Worm (Caenorhabditis elegans) whole organism, L2 larva: ENCODE data around the gene R04B3.2.
A peak's percentile ranks its signal among the peaks of the same experiment; 100 is the strongest.

ENCODE experiments used
- C34F6.9 ChIP-seq: fragments of 150-350 bp; optimal IDR thresholded peaks from 2 replicates; lab custom pipeline; 2014; ENCODE audit warnings: missing biosample characterization, missing genetic modification characterization
- F13H6.1 ChIP-seq: sonication (generic microtip); optimal IDR thresholded peaks from 2 replicates; lab custom pipeline; 2016; ENCODE audit warnings: missing genetic modification characterization, missing compliant biosample characterization
- Y55F3AM.14 ChIP-seq: fragments of 200-800 bp; sonication (Bioruptor generic); optimal IDR thresholded peaks from 2 replicates; lab custom pipeline; 2018; ENCODE audit warnings: mild to moderate bottlenecking, missing genetic modification characterization, missing compliant biosample characterization
- ama-1 ChIP-seq: fragments of 150-350 bp; optimal IDR thresholded peaks from 2 replicates; lab custom pipeline; 2018; ENCODE audit warnings: inconsistent platforms
- blmp-1 ChIP-seq: sonication (generic microtip); optimal IDR thresholded peaks from 2 replicates; lab custom pipeline; 2017; ENCODE audit warnings: missing genetic modification characterization, mild to moderate bottlenecking, missing compliant biosample characterization, antibody characterized with exemption, moderate library complexity; ENCODE audit not compliant: insufficient read depth
- ceh-82 ChIP-seq: fragments of 150-350 bp; optimal IDR thresholded peaks from 2 replicates; lab custom pipeline; 2014; ENCODE audit warnings: missing biosample characterization, missing genetic modification characterization
- crh-2 ChIP-seq: sonication (generic microtip); optimal IDR thresholded peaks from 2 replicates; lab custom pipeline; 2017; ENCODE audit warnings: missing biosample characterization, missing genetic modification characterization
- dmd-4 ChIP-seq: sonication (generic microtip); optimal IDR thresholded peaks from 2 replicates; lab custom pipeline; 2017; ENCODE audit warnings: missing biosample characterization, missing genetic modification characterization
- egl-27 ChIP-seq: sonication (generic microtip); optimal IDR thresholded peaks from 3 replicates; lab custom pipeline; 2017; ENCODE audit warnings: missing biosample characterization, missing genetic modification reagents, missing genetic modification characterization
- elt-3 ChIP-seq: sonication (generic microtip); optimal IDR thresholded peaks from 2 replicates; lab custom pipeline; 2017; ENCODE audit warnings: missing biosample characterization, missing genetic modification characterization
- fos-1 ChIP-seq: fragments of 150-350 bp; optimal IDR thresholded peaks from 2 replicates; lab custom pipeline; 2014; ENCODE audit warnings: missing biosample characterization, missing genetic modification characterization
- gmeb-1 ChIP-seq: fragments of 150-350 bp; optimal IDR thresholded peaks from 2 replicates; lab custom pipeline; 2014; ENCODE audit warnings: missing biosample characterization, missing genetic modification characterization
- lin-13 ChIP-seq: fragments of 150-350 bp; optimal IDR thresholded peaks from 2 replicates; lab custom pipeline; 2014; ENCODE audit warnings: missing biosample characterization, missing genetic modification reagents, missing genetic modification characterization
- lsy-2 ChIP-seq, 2 experiments: fragments of 150-350 bp in 1 of 2; sonication (generic microtip) in 1 of 2; optimal IDR thresholded peaks; 2 replicates each; lab custom pipeline; 2014 to 2017; ENCODE audit warnings: missing biosample characterization in 2 of 2, missing genetic modification characterization in 2 of 2
- mab-5 ChIP-seq: fragments of 150-350 bp; optimal IDR thresholded peaks from 2 replicates; lab custom pipeline; 2014; ENCODE audit warnings: missing biosample characterization, missing genetic modification characterization
- mbf-1 ChIP-seq: sonication (generic microtip); optimal IDR thresholded peaks from 2 replicates; lab custom pipeline; 2017; ENCODE audit warnings: missing biosample characterization, missing genetic modification characterization
- mdl-1 ChIP-seq, 2 experiments: fragments of 150-350 bp in 1 of 2; sonication (generic microtip) in 1 of 2; optimal IDR thresholded peaks; 2 replicates each; lab custom pipeline; 2017; ENCODE audit warnings: missing biosample characterization in 2 of 2, missing genetic modification characterization in 2 of 2
- nhr-10 ChIP-seq: sonication (generic microtip); optimal IDR thresholded peaks from 2 replicates; lab custom pipeline; 2017; ENCODE audit warnings: missing biosample characterization, missing genetic modification characterization
- nhr-11 ChIP-seq: fragments of 150-350 bp; optimal IDR thresholded peaks from 2 replicates; lab custom pipeline; 2014; ENCODE audit warnings: missing biosample characterization, missing genetic modification characterization
- nhr-129 ChIP-seq: fragments of 150-350 bp; optimal IDR thresholded peaks from 2 replicates; lab custom pipeline; 2014; ENCODE audit warnings: missing biosample characterization, missing genetic modification characterization
- nhr-21 ChIP-seq: fragments of 150-350 bp; optimal IDR thresholded peaks from 2 replicates; lab custom pipeline; 2014; ENCODE audit warnings: missing biosample characterization, missing genetic modification characterization
- nhr-23 ChIP-seq: fragments of 150-350 bp; optimal IDR thresholded peaks from 2 replicates; lab custom pipeline; 2014; ENCODE audit warnings: missing biosample characterization, missing genetic modification reagents, missing genetic modification characterization
- nhr-237 ChIP-seq: fragments of 150-350 bp; optimal IDR thresholded peaks from 2 replicates; lab custom pipeline; 2014; ENCODE audit warnings: missing biosample characterization, missing genetic modification characterization
- nhr-25 ChIP-seq: fragments of 150-350 bp; sonication (generic microtip); optimal IDR thresholded peaks from 3 replicates; lab custom pipeline; 2014; ENCODE audit warnings: missing biosample characterization, missing genetic modification characterization
- nhr-6 ChIP-seq: fragments of 150-350 bp; optimal IDR thresholded peaks from 2 replicates; lab custom pipeline; 2014; ENCODE audit warnings: missing biosample characterization, missing genetic modification characterization
- sem-4 ChIP-seq: fragments of 150-350 bp; optimal IDR thresholded peaks from 2 replicates; lab custom pipeline; 2014; ENCODE audit warnings: missing biosample characterization, missing genetic modification reagents, missing genetic modification characterization
- skn-1 ChIP-seq: sonication (generic microtip); optimal IDR thresholded peaks from 2 replicates; lab custom pipeline; 2017; ENCODE audit warnings: missing biosample characterization, missing genetic modification characterization
- sma-3 ChIP-seq: sonication (generic microtip); optimal IDR thresholded peaks from 2 replicates; lab custom pipeline; 2016; ENCODE audit warnings: missing genetic modification reagents, missing genetic modification characterization, missing compliant biosample characterization
- sma-9 ChIP-seq, 2 experiments: fragments of 150-350 bp in 1 of 2; sonication (generic microtip) in 1 of 2; optimal IDR thresholded peaks; 2 replicates each; lab custom pipeline; 2014 to 2016; ENCODE audit warnings: missing genetic modification characterization in 2 of 2, mild to moderate bottlenecking in 1 of 2, missing biosample characterization in 1 of 2, missing compliant biosample characterization in 1 of 2, missing genetic modification reagents in 1 of 2, moderate library complexity in 1 of 2
- unc-39 ChIP-seq: fragments of 150-350 bp; optimal IDR thresholded peaks from 2 replicates; lab custom pipeline; 2014; ENCODE audit warnings: missing biosample characterization, missing genetic modification characterization
- unc-62 ChIP-seq: fragments of 150-350 bp; optimal IDR thresholded peaks from 2 replicates; lab custom pipeline; 2014; ENCODE audit warnings: missing biosample characterization, missing genetic modification reagents, missing genetic modification characterization
- ztf-1 ChIP-seq: fragments of 200-800 bp; sonication (Bioruptor generic); conservative IDR thresholded peaks from 2 replicates; pipeline ENCODE4 v1.3.6; 2022; ENCODE audit warnings: missing genetic modification characterization, missing compliant biosample characterization
- ztf-11 ChIP-seq: sonication (generic microtip); optimal IDR thresholded peaks from 2 replicates; lab custom pipeline; 2017; ENCODE audit warnings: missing biosample characterization, missing genetic modification characterization

Gene R04B3.2

DNA sequence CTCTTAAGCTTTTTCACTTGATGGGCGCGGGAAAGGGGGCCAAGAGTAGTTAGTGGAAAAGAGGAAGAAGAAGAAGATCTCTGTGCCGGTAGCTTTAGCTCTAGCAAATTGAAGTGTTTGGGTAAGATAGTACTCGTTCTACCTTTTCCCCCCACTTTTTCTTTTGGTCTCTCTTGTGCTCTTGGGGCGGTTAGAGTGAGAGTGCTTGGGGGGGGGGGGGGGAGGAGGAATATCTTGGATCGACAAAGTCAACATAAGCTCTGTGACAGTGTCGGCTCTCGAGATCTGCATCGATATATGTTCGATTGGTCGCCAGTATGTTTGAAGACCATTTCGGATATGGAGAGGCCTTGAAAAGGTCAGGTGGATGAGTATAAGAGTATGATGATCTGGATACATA lies 13.7 kb downstream of the R04B3.2 start, which contains the start of gene fox-1:
Gene fox-1 (minus strand): TSS at position 101 of the 400 bp plus-strand sequence.
- TF ChIP-seq ztf-11 (no peak), unc-39 (no peak), nhr-10 (no peak), lin-13 (GFP tag; lab: Kevin White, UChicago) (no peak), nhr-11 (tag; lab: Kevin White, UChicago) (no peak), fos-1 (tag; lab: Kevin White, UChicago) (no peak), lsy-2 (tag; optimal IDR thresholded peaks at IDR 0.05; lab: Kevin White, UChicago) (no peak)

DNA sequence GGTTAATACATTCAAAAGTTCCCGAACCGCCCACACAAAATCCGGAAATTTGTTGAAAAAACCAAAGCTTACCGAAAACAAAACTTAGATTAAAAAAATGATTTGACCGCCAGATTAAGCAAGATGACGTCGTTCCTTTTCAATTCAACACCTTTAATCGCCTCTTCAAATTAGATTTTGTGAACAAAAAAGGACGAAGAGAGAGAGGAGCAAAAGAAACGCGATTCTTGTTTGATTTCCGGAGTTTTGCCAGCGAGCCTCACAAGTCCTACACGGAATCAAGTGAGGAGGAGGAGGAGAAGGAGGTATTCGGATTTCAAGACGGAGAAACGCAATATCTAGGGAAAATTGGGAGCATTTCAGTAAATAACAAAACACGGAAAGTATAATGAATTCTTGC lies 16.1 kb downstream of the R04B3.2 start:
- TF ChIP-seq sem-4 (tag; lab: Kevin White, UChicago), result no peak

ce11 chrX:2456141-2456540 lies 17.4 kb downstream of the R04B3.2 start:
- TF ChIP-seq gmeb-1 (tag; lab: Kevin White, UChicago) (no peak), nhr-11 (tag; lab: Kevin White, UChicago) (no peak)

ce11 chrX:2454914-2455313 lies 18.6 kb downstream of the R04B3.2 start:
- TF ChIP-seq nhr-237 (tag; lab: Kevin White, UChicago) (no peak), mab-5 (tag; lab: Kevin White, UChicago) (no peak), nhr-11 (tag; lab: Kevin White, UChicago) (no peak), elt-3 (no peak), nhr-23 (tag; lab: Kevin White, UChicago) (no peak), unc-62 (no peak), ceh-82 (tag; lab: Kevin White, UChicago) (no peak), nhr-129 (tag; lab: Kevin White, UChicago) (no peak), egl-27 (tag; lab: Kevin White, UChicago) (no peak), C34F6.9 (tag; lab: Kevin White, UChicago) (no peak), nhr-6 (no peak), dmd-4 (tag; lab: Kevin White, UChicago) (no peak), sma-9 (GFP tag; optimal IDR thresholded peaks at IDR 0.05; lab: Kevin White, UChicago) (no peak), sma-9 (tag; optimal IDR thresholded peaks at IDR 0.05; lab: Kevin White, UChicago) (no peak), nhr-25 (tag; lab: Kevin White, UChicago) (no peak)

ce11 chrX:2452716-2453115 lies 20.8 kb downstream of the R04B3.2 start:
- TF ChIP-seq blmp-1 (tag; lab: Kevin White, UChicago), result no peak
- no peak for TF ChIP-seq ama-1
- TF ChIP-seq F13H6.1 (tag; lab: Kevin White, UChicago), result no peak
- no peak for TF ChIP-seq nhr-237 (tag; lab: Kevin White, UChicago)
- TF ChIP-seq crh-2, result no peak
- TF ChIP-seq Y55F3AM.14 (GFP tag; lab: Kevin White, UChicago), result no peak
- no peak for TF ChIP-seq sma-3
- no peak for TF ChIP-seq skn-1 (tag; lab: Kevin White, UChicago)
- TF ChIP-seq fos-1 (tag; lab: Kevin White, UChicago), result no peak
- no peak for TF ChIP-seq C34F6.9 (tag; lab: Kevin White, UChicago)
- no peak for TF ChIP-seq mbf-1 (tag; lab: Kevin White, UChicago)
- TF ChIP-seq nhr-21, result no peak
- no peak for TF ChIP-seq unc-62
- no peak for TF ChIP-seq mdl-1 (tag; optimal IDR thresholded peaks at IDR 0.05; lab: Kevin White, UChicago)
- TF ChIP-seq ztf-1 (GFP tag; lab: Robert Waterston, UW), result no peak

- TF ChIP-seq sma-9 (GFP tag; optimal IDR thresholded peaks at IDR 0.05; lab: Kevin White, UChicago), result peak; percentile 9
- TF ChIP-seq sma-9 (tag; optimal IDR thresholded peaks at IDR 0.05; lab: Kevin White, UChicago), result no peak
- no peak for TF ChIP-seq lsy-2 (tag; optimal IDR thresholded peaks at IDR 0.05; lab: Kevin White, UChicago)
- no peak for TF ChIP-seq ama-1
- TF ChIP-seq C34F6.9 (tag; lab: Kevin White, UChicago), result peak; percentile 8
- peak; percentile 40 for TF ChIP-seq mab-5 (tag; lab: Kevin White, UChicago)
These were observed 21.2 kb downstream of the R04B3.2 start for ce11 chrX:2452297-2452696.
